Fruit fly (Drosophila melanogaster) S2 (cell line): ENCODE measurements around the gene tw.

Experiments
- CG8478 ChIP-seq: fragments of >200 bp; optimal IDR thresholded peaks from 2 replicates; lab custom pipeline; 2018
- CTCF ChIP-seq, 2 experiments: fragments of >200 bp; optimal IDR thresholded peaks; 2 replicates each; lab custom pipeline; 2018

DNA sequence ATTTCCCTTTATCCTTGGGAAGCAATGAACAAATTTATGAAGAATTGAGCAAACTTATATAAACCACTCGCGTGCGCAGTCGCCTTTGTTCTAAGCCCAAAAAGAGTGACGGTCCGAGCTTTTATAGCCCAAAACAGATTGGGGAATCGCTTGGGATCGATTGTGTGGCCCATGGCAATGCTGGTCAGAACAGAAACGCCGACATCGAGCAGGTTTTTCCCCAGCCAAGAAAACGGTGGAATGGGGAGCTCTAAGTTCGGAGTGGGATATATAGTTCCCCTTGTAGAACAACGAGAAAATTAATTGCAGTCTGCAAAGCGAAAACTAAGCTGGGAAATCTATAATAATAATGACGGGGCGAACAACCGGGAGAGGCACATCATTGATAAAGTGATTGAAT lies 33.3 kb upstream of the tw start, which contains the start of gene CG13362:
- TF ChIP-seq CG8478 (lab: Kevin White, UChicago) (no peak), CTCF (optimal IDR thresholded peaks at IDR 0.05; lab: Kevin White, UChicago) (no peak)
